Fruit fly (Drosophila melanogaster) whole organism, pupa: ENCODE data around the gene CG9471.
A peak's percentile ranks its signal among the peaks of the same experiment; 100 is the strongest.

ENCODE experiments used
- CG34367 ChIP-seq: fragments of 200-800 bp; sonication (Bioruptor generic); optimal IDR thresholded peaks from 2 replicates; lab custom pipeline; 2018; ENCODE audit warnings: missing biosample characterization, mild to moderate bottlenecking, missing genetic modification characterization
- EcR ChIP-seq: fragments of 200-800 bp; sonication (Bioruptor generic); optimal IDR thresholded peaks from 3 replicates; lab custom pipeline; 2019; ENCODE audit warnings: missing biosample characterization, missing genetic modification characterization, mild to moderate bottlenecking, moderate library complexity, missing genetic modification reagents
- fd96Ca ChIP-seq: fragments of 200-800 bp; sonication (Bioruptor generic); IDR thresholded peaks from 3 replicates; pipeline ENCODE4 v1.3.6; 2022; ENCODE audit warnings: missing biosample characterization, missing genetic modification characterization
- gl ChIP-seq: fragments of 200-800 bp; sonication (Bioruptor generic); optimal IDR thresholded peaks from 2 replicates; lab custom pipeline; 2018; ENCODE audit warnings: missing biosample characterization, mild to moderate bottlenecking, missing genetic modification characterization

DNA sequence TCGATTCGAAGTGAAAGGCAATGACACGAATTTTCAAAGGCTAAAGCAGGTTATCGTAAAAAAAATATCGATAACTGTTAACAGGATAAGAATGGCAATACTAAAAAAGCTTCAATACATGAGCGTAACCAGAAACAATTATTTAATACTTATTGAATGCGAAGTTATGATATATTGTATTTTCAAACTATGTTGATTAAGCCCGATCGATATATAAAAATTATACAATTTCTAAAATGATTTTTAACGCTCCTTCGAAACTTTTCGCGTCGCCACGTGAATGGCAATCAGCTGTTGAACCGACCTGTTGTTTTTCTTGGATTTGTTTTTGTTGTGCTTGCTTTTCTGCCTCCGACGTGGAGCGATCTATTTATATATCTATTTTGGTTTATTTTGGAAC lies 15.2 kb downstream of the CG9471 start, which contains the start of the genes Alg12 and Rpt3R:
- TF ChIP-seq fd96Ca (no peak), CG34367 (tag; lab: Kevin White, UChicago) (no peak), gl (tag; lab: Kevin White, UChicago) (no peak), EcR (peak; percentile 54)
